Worm (Caenorhabditis elegans) whole organism, L1 larva: ENCODE results near the gene tab-1.

Experiments
- C04F5.9 ChIP-seq: sonication (generic microtip); optimal IDR thresholded peaks from 2 replicates; lab custom pipeline; 2016; ENCODE audit warnings: missing genetic modification characterization, missing compliant biosample characterization
- F16B12.6 ChIP-seq: fragments of 150-350 bp; optimal IDR thresholded peaks from 2 replicates; lab custom pipeline; 2014; ENCODE audit warnings: missing biosample characterization, missing genetic modification characterization
- Y116A8C.19 ChIP-seq: sonication (generic microtip); optimal IDR thresholded peaks from 2 replicates; lab custom pipeline; 2016; ENCODE audit warnings: missing compliant biosample characterization, missing genetic modification characterization, borderline replicate concordance
- aha-1 ChIP-seq: fragments of 150-350 bp; optimal IDR thresholded peaks from 2 replicates; lab custom pipeline; 2014; ENCODE audit warnings: missing biosample characterization, missing genetic modification characterization
- alr-1 ChIP-seq: fragments of 200-800 bp; sonication (Bioruptor generic); optimal IDR thresholded peaks from 2 replicates; lab custom pipeline; 2018; ENCODE audit warnings: borderline replicate concordance, mild to moderate bottlenecking, missing genetic modification characterization, missing compliant biosample characterization
- ama-1 ChIP-seq: fragments of 150-350 bp; optimal IDR thresholded peaks from 2 replicates; lab custom pipeline; 2014
- blmp-1 ChIP-seq: fragments of 150-350 bp; optimal IDR thresholded peaks from 2 replicates; lab custom pipeline; 2014; ENCODE audit warnings: missing biosample characterization, missing genetic modification characterization
- ceh-82 ChIP-seq, 3 experiments: fragments of 150-350 bp in 1 of 3; sonication (generic microtip) in 2 of 3; optimal IDR thresholded peaks; 2 replicates each; lab custom pipeline; 2014 to 2017; ENCODE audit warnings: missing biosample characterization in 3 of 3, missing genetic modification characterization in 3 of 3
- dpl-1 ChIP-seq, 3 experiments: fragments of 150-350 bp in 2 of 3; sonication (generic microtip) in 1 of 3; optimal IDR thresholded peaks; 2 replicates each; lab custom pipeline; 2014 to 2017; ENCODE audit warnings: missing biosample characterization in 3 of 3, missing genetic modification characterization in 3 of 3, missing genetic modification reagents in 3 of 3
- dsc-1 ChIP-seq: sonication (generic microtip); optimal IDR thresholded peaks from 2 replicates; lab custom pipeline; 2016; ENCODE audit warnings: mild to moderate bottlenecking, missing genetic modification characterization, missing compliant biosample characterization
- efl-1 ChIP-seq, 4 experiments: fragments of 150-350 bp; optimal IDR thresholded peaks in 3 of 4; peaks in 1 of 4; 1 replicate in 1 of 4; 2 replicates in 3 of 4; lab custom pipeline; 2014; ENCODE audit warnings: missing biosample characterization in 2 of 4, missing genetic modification characterization in 2 of 4, missing genetic modification reagents in 2 of 4
- egl-27 ChIP-seq, 2 experiments: fragments of 150-350 bp in 1 of 2; sonication (generic microtip); optimal IDR thresholded peaks; 3 replicates each; lab custom pipeline; 2017 to 2018; ENCODE audit warnings: missing biosample characterization in 2 of 2, missing genetic modification characterization in 2 of 2, missing genetic modification reagents in 2 of 2
- elt-2 ChIP-seq: sonication (generic microtip); optimal IDR thresholded peaks from 2 replicates; lab custom pipeline; 2016; ENCODE audit warnings: missing genetic modification characterization, mild to moderate bottlenecking, inconsistent platforms, missing compliant biosample characterization, missing genetic modification reagents
- elt-3 ChIP-seq, 6 experiments: fragments of 150-350 bp in 1 of 6; sonication (generic microtip); optimal IDR thresholded peaks; 2 replicates each; lab custom pipeline; 2017 to 2018; ENCODE audit warnings: missing biosample characterization in 6 of 6, missing genetic modification characterization in 6 of 6, inconsistent platforms in 1 of 6
- fkh-10 ChIP-seq: sonication (generic microtip); optimal IDR thresholded peaks from 2 replicates; lab custom pipeline; 2017; ENCODE audit warnings: missing biosample characterization, missing genetic modification reagents, missing genetic modification characterization
- fkh-4 ChIP-seq: sonication (generic microtip); optimal IDR thresholded peaks from 2 replicates; lab custom pipeline; 2016; ENCODE audit warnings: missing compliant biosample characterization, missing genetic modification characterization, borderline replicate concordance
- grh-1 ChIP-seq: fragments of 200-800 bp; sonication (Bioruptor generic); IDR thresholded peaks from 2 replicates; pipeline ENCODE4 v1.3.6; 2022; ENCODE audit warnings: missing genetic modification reagents, missing genetic modification characterization, missing compliant biosample characterization
- hlh-17 ChIP-seq: fragments of 200-800 bp; sonication (Bioruptor generic); optimal IDR thresholded peaks from 2 replicates; lab custom pipeline; 2018; ENCODE audit warnings: missing genetic modification characterization, mild to moderate bottlenecking, missing compliant biosample characterization, moderate library complexity, borderline replicate concordance
- hpl-2 ChIP-seq: fragments of 150-350 bp; optimal IDR thresholded peaks from 2 replicates; lab custom pipeline; 2014; ENCODE audit warnings: missing biosample characterization, missing genetic modification reagents, missing genetic modification characterization
- irx-1 ChIP-seq: sonication (generic microtip); optimal IDR thresholded peaks from 2 replicates; lab custom pipeline; 2016; ENCODE audit warnings: missing genetic modification characterization, missing compliant biosample characterization
- jun-1 ChIP-seq: fragments of 150-350 bp; optimal IDR thresholded peaks from 2 replicates; lab custom pipeline; 2014; ENCODE audit warnings: missing biosample characterization, missing genetic modification reagents, missing genetic modification characterization
- lin-14 ChIP-seq: fragments of 200-800 bp; sonication (Bioruptor generic); optimal IDR thresholded peaks from 2 replicates; lab custom pipeline; 2018; ENCODE audit warnings: mild to moderate bottlenecking, missing genetic modification characterization, moderate library complexity, missing compliant biosample characterization
- lin-35 ChIP-seq, 2 experiments: fragments of 150-350 bp; optimal IDR thresholded peaks; 2 replicates each; lab custom pipeline; 2014; ENCODE audit warnings: missing biosample characterization in 2 of 2, missing genetic modification characterization in 2 of 2, missing genetic modification reagents in 2 of 2
- lsy-2 ChIP-seq, 2 experiments: fragments of 150-350 bp; optimal IDR thresholded peaks; 2 replicates each; lab custom pipeline; 2014; ENCODE audit warnings: missing biosample characterization in 2 of 2, missing genetic modification characterization in 2 of 2
- mab-9 ChIP-seq: fragments of 200-800 bp; sonication (Bioruptor generic); IDR thresholded peaks from 2 replicates; pipeline ENCODE4 v1.3.6; 2022; ENCODE audit warnings: missing genetic modification reagents, missing genetic modification characterization, missing compliant biosample characterization
- mep-1 ChIP-seq: fragments of 150-350 bp; optimal IDR thresholded peaks from 2 replicates; lab custom pipeline; 2014; ENCODE audit warnings: missing biosample characterization, missing genetic modification characterization
- nhr-20 ChIP-seq: sonication (generic microtip); optimal IDR thresholded peaks from 2 replicates; lab custom pipeline; 2016; ENCODE audit warnings: mild to moderate bottlenecking, missing genetic modification characterization, missing compliant biosample characterization
- nhr-47 ChIP-seq: sonication (generic microtip); optimal IDR thresholded peaks from 2 replicates; lab custom pipeline; 2016; ENCODE audit warnings: mild to moderate bottlenecking, missing genetic modification characterization, moderate library complexity, missing compliant biosample characterization
- nhr-71 ChIP-seq: sonication (generic microtip); optimal IDR thresholded peaks from 2 replicates; lab custom pipeline; 2016; ENCODE audit warnings: mild to moderate bottlenecking, missing genetic modification characterization, moderate library complexity, missing compliant biosample characterization
- nhr-77 ChIP-seq: fragments of 150-350 bp; optimal IDR thresholded peaks from 2 replicates; lab custom pipeline; 2014; ENCODE audit warnings: missing biosample characterization, missing genetic modification characterization
- nhr-84 ChIP-seq: sonication (generic microtip); optimal IDR thresholded peaks from 2 replicates; lab custom pipeline; 2017; ENCODE audit warnings: missing biosample characterization, missing genetic modification characterization
- nhr-85 ChIP-seq: sonication (generic microtip); peaks from one replicate; lab custom pipeline; 2016; ENCODE audit warnings: missing genetic modification characterization, inconsistent platforms, missing compliant biosample characterization
- nhr-90 ChIP-seq: sonication (generic microtip); optimal IDR thresholded peaks from 2 replicates; lab custom pipeline; 2016; ENCODE audit warnings: mild to moderate bottlenecking, missing genetic modification characterization, missing compliant biosample characterization; ENCODE audit not compliant: poor library complexity
- pag-3 ChIP-seq: sonication (generic microtip); optimal IDR thresholded peaks from 2 replicates; lab custom pipeline; 2017; ENCODE audit warnings: missing genetic modification characterization, mild to moderate bottlenecking, missing compliant biosample characterization, antibody characterized with exemption, borderline replicate concordance; ENCODE audit not compliant: insufficient read depth
- snpc-4 ChIP-seq: fragments of 150-350 bp; optimal IDR thresholded peaks from 2 replicates; lab custom pipeline; 2014; ENCODE audit warnings: missing biosample characterization, missing genetic modification characterization
- snu-23 ChIP-seq: sonication (generic microtip); optimal IDR thresholded peaks from 2 replicates; lab custom pipeline; 2016; ENCODE audit warnings: missing genetic modification characterization, missing compliant biosample characterization
- sox-4 ChIP-seq: sonication (generic microtip); optimal IDR thresholded peaks from 2 replicates; lab custom pipeline; 2016; ENCODE audit warnings: missing genetic modification characterization, missing compliant biosample characterization
- sup-37 ChIP-seq: fragments of 200-800 bp; sonication (Bioruptor generic); optimal IDR thresholded peaks from 2 replicates; lab custom pipeline; 2018; ENCODE audit warnings: mild to moderate bottlenecking, missing genetic modification characterization, missing compliant biosample characterization
- swsn-7 ChIP-seq: sonication (generic microtip); optimal IDR thresholded peaks from 2 replicates; lab custom pipeline; 2016; ENCODE audit warnings: missing genetic modification characterization, missing compliant biosample characterization
- tbx-2 ChIP-seq: sonication (generic microtip); optimal IDR thresholded peaks from 2 replicates; lab custom pipeline; 2016; ENCODE audit warnings: missing genetic modification characterization, missing compliant biosample characterization
- tlp-1 ChIP-seq: fragments of 150-350 bp; optimal IDR thresholded peaks from 2 replicates; lab custom pipeline; 2014; ENCODE audit warnings: missing biosample characterization, missing genetic modification characterization
- unc-130 ChIP-seq: fragments of 150-350 bp; optimal IDR thresholded peaks from 2 replicates; lab custom pipeline; 2017; ENCODE audit warnings: missing biosample characterization, missing genetic modification characterization, inconsistent platforms
- vab-15 ChIP-seq: sonication (generic microtip); optimal IDR thresholded peaks from 2 replicates; lab custom pipeline; 2017; ENCODE audit warnings: missing genotype, mild to moderate bottlenecking, missing genetic modification characterization, missing compliant biosample characterization
- ztf-11 ChIP-seq, 2 experiments: sonication (generic microtip); optimal IDR thresholded peaks; 2 replicates each; lab custom pipeline; 2016 to 2017; ENCODE audit warnings: missing genetic modification characterization in 2 of 2, missing biosample characterization in 1 of 2, missing compliant biosample characterization in 1 of 2

The tab-1 gene

DNA sequence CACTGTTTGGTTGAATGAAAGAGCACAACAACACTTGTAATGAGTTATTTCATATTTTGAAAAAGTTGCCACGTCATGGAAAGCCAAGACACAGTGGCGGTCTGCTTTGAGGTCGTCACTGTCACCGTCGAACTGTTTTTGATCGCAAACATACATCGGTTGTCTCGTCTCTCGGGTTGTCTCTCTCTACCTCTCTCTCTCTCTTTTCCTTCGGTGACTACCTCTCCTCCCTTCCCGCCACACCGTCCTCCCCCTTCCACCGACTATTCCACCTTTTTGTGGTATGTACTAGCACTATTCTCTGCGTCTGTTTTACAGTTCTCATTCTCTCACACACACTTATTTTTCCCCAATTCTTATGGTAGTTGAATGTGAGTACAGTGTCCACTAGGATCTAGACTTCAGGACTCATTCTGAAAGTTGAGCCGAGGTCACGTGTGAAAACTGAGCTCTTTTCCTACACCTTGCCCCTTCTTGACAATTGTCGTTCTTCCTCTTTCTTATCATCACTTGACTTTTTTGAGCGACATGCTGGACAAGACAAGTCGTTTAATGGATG lies 30.7 kb downstream of the tab-1 start:
- TF ChIP-seq snu-23 (GFP tag; lab: Kevin White, UChicago) = peak; percentile 43
- TF ChIP-seq egl-27 (tag; optimal IDR thresholded peaks at IDR 0.05; lab: Kevin White, UChicago) = peak; percentile 64 to 69
- TF ChIP-seq irx-1 (tag; lab: Kevin White, UChicago) = no peak
- peak; percentile 65 for TF ChIP-seq nhr-20 (tag; lab: Kevin White, UChicago)
- no peak for TF ChIP-seq Y116A8C.19
- peak; percentile 60 for TF ChIP-seq mep-1
- TF ChIP-seq tlp-1 (tag; lab: Kevin White, UChicago) = no peak
- TF ChIP-seq alr-1 (tag; lab: Kevin White, UChicago) = no peak
- TF ChIP-seq lin-14 (GFP tag; lab: Kevin White, UChicago) = peak; percentile 67
- peak; percentile 27 for TF ChIP-seq nhr-47
- TF ChIP-seq unc-130 (tag; lab: Kevin White, UChicago) = no peak
- no peak for TF ChIP-seq pag-3 (tag; lab: Kevin White, UChicago)
- peak; percentile 4 for TF ChIP-seq elt-2 (tag; lab: Kevin White, UChicago)
- peak; percentile 6 for TF ChIP-seq swsn-7
- peak; percentile 13 for TF ChIP-seq jun-1 (tag; lab: Kevin White, UChicago)
- TF ChIP-seq lsy-2 (tag; optimal IDR thresholded peaks at IDR 0.05; lab: Kevin White, UChicago) = peak in 1 of 2 experiments; percentile 33
- TF ChIP-seq nhr-85 = peak; percentile 72
- TF ChIP-seq snpc-4 (tag; lab: Kevin White, UChicago) = no peak
- TF ChIP-seq grh-1 (GFP tag; lab: Robert Waterston, UW) = no peak
- peak in 1 of 2 experiments; percentile 35 for TF ChIP-seq lin-35 (GFP tag; optimal IDR thresholded peaks at IDR 0.05; lab: Kevin White, UChicago)
- no peak for TF ChIP-seq ama-1 (lab: Kevin White, UChicago)
- TF ChIP-seq blmp-1 (tag; lab: Kevin White, UChicago) = peak; percentile 55
- no peak for TF ChIP-seq elt-3 (tag; optimal IDR thresholded peaks at IDR 0.05; lab: Kevin White, UChicago)
- no peak for TF ChIP-seq mab-9 (GFP tag; lab: Robert Waterston, UW)
- TF ChIP-seq efl-1 (optimal IDR thresholded peaks at IDR 0.05; lab: Kevin White, UChicago) = no peak
- peak in 1 of 2 experiments; percentile 41 for TF ChIP-seq efl-1 (GFP tag; optimal IDR thresholded peaks at IDR 0.05 in 1 of 2; lab: Kevin White, UChicago)
- TF ChIP-seq nhr-71 (tag; lab: Kevin White, UChicago) = peak; percentile 54
- no peak for TF ChIP-seq dpl-1 (GFP tag; optimal IDR thresholded peaks at IDR 0.05; lab: Kevin White, UChicago)

DNA sequence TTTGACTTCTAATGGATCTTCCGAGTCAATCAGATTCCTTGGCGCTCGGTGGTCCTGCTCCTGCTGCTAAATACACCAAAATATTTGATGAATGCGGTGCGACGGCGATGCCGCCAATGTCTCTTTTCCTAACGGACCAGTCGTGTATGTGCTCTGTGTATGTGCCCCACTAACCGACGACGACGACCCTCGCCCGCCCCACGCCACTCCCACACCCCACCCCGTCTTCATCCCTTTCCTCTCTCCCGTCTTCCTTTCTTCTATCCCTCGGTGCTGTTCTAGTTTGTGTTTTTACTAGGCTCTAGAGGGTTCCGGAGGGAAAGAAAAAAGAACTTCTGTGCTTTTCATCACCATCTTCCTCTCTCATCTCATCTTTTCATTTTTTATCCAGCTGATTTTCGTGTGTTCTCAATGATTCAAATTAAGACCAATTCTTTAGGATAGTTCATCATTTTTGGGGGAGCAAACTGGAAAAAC lies 31.5 kb downstream of the tab-1 start, which contains the start of gene egl-27:
Gene egl-27, plus strand, starts transcription at position 427 of the 477 bp plus-strand sequence.
- TF ChIP-seq nhr-90 (tag; lab: Kevin White, UChicago) = no peak
- TF ChIP-seq mep-1 = no peak
- TF ChIP-seq sup-37 (GFP tag; lab: Kevin White, UChicago) = no peak
- peak; percentile 19 for TF ChIP-seq lin-14 (GFP tag; lab: Kevin White, UChicago)
- TF ChIP-seq nhr-47 = no peak
- no peak for TF ChIP-seq ceh-82 (tag; optimal IDR thresholded peaks at IDR 0.05; lab: Kevin White, UChicago)
- TF ChIP-seq, all 84 proteins: peak for 1

ce11 chrII:6835500-6835899 lies 32.4 kb downstream of the tab-1 start:
- TF ChIP-seq nhr-71 (tag; lab: Kevin White, UChicago) (peak; percentile 27), sox-4 (tag; lab: Kevin White, UChicago) (no peak), elt-3 (tag; optimal IDR thresholded peaks at IDR 0.05; lab: Kevin White, UChicago) (peak in 1 of 6 experiments; percentile 50), mab-9 (GFP tag; lab: Robert Waterston, UW) (no peak), efl-1 (optimal IDR thresholded peaks at IDR 0.05; lab: Kevin White, UChicago) (peak; percentile 13 to 21), efl-1 (GFP tag; optimal IDR thresholded peaks at IDR 0.05 in 1 of 2; lab: Kevin White, UChicago) (no peak), hpl-2 (GFP tag; lab: Kevin White, UChicago) (no peak), snu-23 (GFP tag; lab: Kevin White, UChicago) (peak; percentile 43), nhr-20 (tag; lab: Kevin White, UChicago) (peak; percentile 36), nhr-85 (peak; percentile 93), nhr-77 (tag; lab: Kevin White, UChicago) (no peak), F16B12.6 (tag; lab: Kevin White, UChicago) (no peak), blmp-1 (tag; lab: Kevin White, UChicago) (peak; percentile 85), swsn-7 (peak; percentile 11), nhr-84 (tag; lab: Kevin White, UChicago) (no peak), tbx-2 (peak; percentile 31), unc-130 (tag; lab: Kevin White, UChicago) (no peak), hlh-17 (GFP tag; lab: Kevin White, UChicago) (no peak), C04F5.9 (tag; lab: Kevin White, UChicago) (no peak), vab-15 (peak; percentile 61), fkh-4 (tag; lab: Kevin White, UChicago) (no peak), ceh-82 (tag; optimal IDR thresholded peaks at IDR 0.05; lab: Kevin White, UChicago) (peak in 1 of 3 experiments; percentile 29), lsy-2 (tag; optimal IDR thresholded peaks at IDR 0.05; lab: Kevin White, UChicago) (peak; percentile 3 to 67), dsc-1 (tag; lab: Kevin White, UChicago) (peak; percentile 8), ztf-11 (tag; optimal IDR thresholded peaks at IDR 0.05; lab: Kevin White, UChicago) (no peak), fkh-10 (GFP tag; lab: Kevin White, UChicago) (no peak), elt-2 (tag; lab: Kevin White, UChicago) (no peak), aha-1 (tag; lab: Kevin White, UChicago) (no peak)
